Worm (Caenorhabditis elegans) whole organism, L1 larva: ENCODE results near the gene R05D3.3.

Source experiments
- F16B12.6 ChIP-seq: fragments of 150-350 bp; optimal IDR thresholded peaks from 2 replicates; lab custom pipeline; 2014; ENCODE audit warnings: missing biosample characterization, missing genetic modification characterization
- aha-1 ChIP-seq: fragments of 150-350 bp; optimal IDR thresholded peaks from 2 replicates; lab custom pipeline; 2014; ENCODE audit warnings: missing biosample characterization, missing genetic modification characterization
- aly-2 ChIP-seq: fragments of 150-350 bp; optimal IDR thresholded peaks from 2 replicates; lab custom pipeline; 2014; ENCODE audit warnings: missing biosample characterization, missing genetic modification characterization
- blmp-1 ChIP-seq: fragments of 150-350 bp; optimal IDR thresholded peaks from 2 replicates; lab custom pipeline; 2014; ENCODE audit warnings: missing biosample characterization, missing genetic modification characterization
- ceh-8 ChIP-seq: fragments of 200-800 bp; sonication (Bioruptor generic); optimal IDR thresholded peaks from 2 replicates; lab custom pipeline; 2018; ENCODE audit warnings: mild to moderate bottlenecking, missing genetic modification characterization, moderate library complexity, missing compliant biosample characterization
- ceh-88 ChIP-seq: fragments of 200-800 bp; sonication (Bioruptor generic); IDR thresholded peaks from 2 replicates; pipeline ENCODE4 v1.3.6; 2022; ENCODE audit warnings: missing genetic modification characterization, missing compliant biosample characterization
- ceh-90 ChIP-seq: sonication (generic microtip); optimal IDR thresholded peaks from 2 replicates; lab custom pipeline; 2016; ENCODE audit warnings: missing genetic modification characterization, missing compliant biosample characterization
- dpl-1 ChIP-seq, 3 experiments: fragments of 150-350 bp in 2 of 3; sonication (generic microtip) in 1 of 3; optimal IDR thresholded peaks; 2 replicates each; lab custom pipeline; 2014 to 2017; ENCODE audit warnings: missing biosample characterization in 3 of 3, missing genetic modification characterization in 3 of 3, missing genetic modification reagents in 3 of 3
- dsc-1 ChIP-seq: sonication (generic microtip); optimal IDR thresholded peaks from 2 replicates; lab custom pipeline; 2016; ENCODE audit warnings: mild to moderate bottlenecking, missing genetic modification characterization, missing compliant biosample characterization
- egl-13 ChIP-seq: sonication (generic microtip); optimal IDR thresholded peaks from 2 replicates; lab custom pipeline; 2016; ENCODE audit warnings: missing genotype, missing genetic modification reagents, missing genetic modification characterization, missing compliant biosample characterization
- elt-2 ChIP-seq: sonication (generic microtip); optimal IDR thresholded peaks from 2 replicates; lab custom pipeline; 2016; ENCODE audit warnings: missing genetic modification characterization, mild to moderate bottlenecking, inconsistent platforms, missing compliant biosample characterization, missing genetic modification reagents
- elt-3 ChIP-seq, 6 experiments: fragments of 150-350 bp in 1 of 6; sonication (generic microtip); optimal IDR thresholded peaks; 2 replicates each; lab custom pipeline; 2017 to 2018; ENCODE audit warnings: missing biosample characterization in 6 of 6, missing genetic modification characterization in 6 of 6, inconsistent platforms in 1 of 6
- fkh-8 ChIP-seq: sonication (generic microtip); optimal IDR thresholded peaks from 2 replicates; lab custom pipeline; 2016; ENCODE audit warnings: mild to moderate bottlenecking, missing genetic modification characterization, missing compliant biosample characterization
- fos-1 ChIP-seq: fragments of 150-350 bp; optimal IDR thresholded peaks from 2 replicates; lab custom pipeline; 2014; ENCODE audit warnings: missing biosample characterization, missing genetic modification characterization
- grh-1 ChIP-seq: fragments of 200-800 bp; sonication (Bioruptor generic); IDR thresholded peaks from 2 replicates; pipeline ENCODE4 v1.3.6; 2022; ENCODE audit warnings: missing genetic modification reagents, missing genetic modification characterization, missing compliant biosample characterization
- irx-1 ChIP-seq: sonication (generic microtip); optimal IDR thresholded peaks from 2 replicates; lab custom pipeline; 2016; ENCODE audit warnings: missing genetic modification characterization, missing compliant biosample characterization
- isw-1 ChIP-seq: fragments of 200-800 bp; sonication (Bioruptor generic); IDR thresholded peaks from 2 replicates; pipeline ENCODE4 v1.3.6; 2022; ENCODE audit warnings: missing genetic modification characterization, missing compliant biosample characterization
- jun-1 ChIP-seq: fragments of 150-350 bp; optimal IDR thresholded peaks from 2 replicates; lab custom pipeline; 2014; ENCODE audit warnings: missing biosample characterization, missing genetic modification reagents, missing genetic modification characterization
- lin-14 ChIP-seq: fragments of 200-800 bp; sonication (Bioruptor generic); optimal IDR thresholded peaks from 2 replicates; lab custom pipeline; 2018; ENCODE audit warnings: mild to moderate bottlenecking, missing genetic modification characterization, moderate library complexity, missing compliant biosample characterization
- lin-15B ChIP-seq: fragments of 150-350 bp; sonication (generic microtip); optimal IDR thresholded peaks from 3 replicates; lab custom pipeline; 2014; ENCODE audit warnings: missing biosample characterization, missing genetic modification characterization
- lin-35 ChIP-seq, 2 experiments: fragments of 150-350 bp; optimal IDR thresholded peaks; 2 replicates each; lab custom pipeline; 2014; ENCODE audit warnings: missing biosample characterization in 2 of 2, missing genetic modification characterization in 2 of 2, missing genetic modification reagents in 2 of 2
- lin-39 ChIP-seq: fragments of 150-350 bp; optimal IDR thresholded peaks from 2 replicates; lab custom pipeline; 2014; ENCODE audit warnings: missing biosample characterization, missing genetic modification reagents, missing genetic modification characterization
- lir-3 ChIP-seq: sonication (generic microtip); optimal IDR thresholded peaks from 2 replicates; lab custom pipeline; 2016; ENCODE audit warnings: mild to moderate bottlenecking, missing genetic modification characterization, moderate library complexity, missing compliant biosample characterization; ENCODE audit not compliant: poor library complexity
- mab-9 ChIP-seq: fragments of 200-800 bp; sonication (Bioruptor generic); IDR thresholded peaks from 2 replicates; pipeline ENCODE4 v1.3.6; 2022; ENCODE audit warnings: missing genetic modification reagents, missing genetic modification characterization, missing compliant biosample characterization
- mdl-1 ChIP-seq, 2 experiments: fragments of 150-350 bp; optimal IDR thresholded peaks; 2 replicates each; lab custom pipeline; 2014 to 2017; ENCODE audit warnings: missing biosample characterization in 2 of 2, missing genetic modification characterization in 2 of 2, inconsistent platforms in 1 of 2
- mep-1 ChIP-seq: fragments of 150-350 bp; optimal IDR thresholded peaks from 2 replicates; lab custom pipeline; 2014; ENCODE audit warnings: missing biosample characterization, missing genetic modification characterization
- nhr-12 ChIP-seq: sonication (generic microtip); optimal IDR thresholded peaks from 2 replicates; lab custom pipeline; 2017; ENCODE audit warnings: missing biosample characterization, missing genetic modification characterization
- nhr-20 ChIP-seq: sonication (generic microtip); optimal IDR thresholded peaks from 2 replicates; lab custom pipeline; 2016; ENCODE audit warnings: mild to moderate bottlenecking, missing genetic modification characterization, missing compliant biosample characterization
- nhr-237 ChIP-seq: fragments of 150-350 bp; optimal IDR thresholded peaks from 2 replicates; lab custom pipeline; 2014; ENCODE audit warnings: missing biosample characterization, missing genetic modification characterization
- nhr-47 ChIP-seq: sonication (generic microtip); optimal IDR thresholded peaks from 2 replicates; lab custom pipeline; 2016; ENCODE audit warnings: mild to moderate bottlenecking, missing genetic modification characterization, moderate library complexity, missing compliant biosample characterization
- nhr-77 ChIP-seq: fragments of 150-350 bp; optimal IDR thresholded peaks from 2 replicates; lab custom pipeline; 2014; ENCODE audit warnings: missing biosample characterization, missing genetic modification characterization
- nhr-84 ChIP-seq: sonication (generic microtip); optimal IDR thresholded peaks from 2 replicates; lab custom pipeline; 2017; ENCODE audit warnings: missing biosample characterization, missing genetic modification characterization
- nhr-85 ChIP-seq: sonication (generic microtip); peaks from one replicate; lab custom pipeline; 2016; ENCODE audit warnings: missing genetic modification characterization, inconsistent platforms, missing compliant biosample characterization
- pax-3 ChIP-seq: fragments of 200-800 bp; sonication (Bioruptor generic); optimal IDR thresholded peaks from 2 replicates; lab custom pipeline; 2018; ENCODE audit warnings: mild to moderate bottlenecking, missing genetic modification characterization, moderate library complexity, missing compliant biosample characterization
- rnt-1 ChIP-seq: sonication (generic microtip); optimal IDR thresholded peaks from 2 replicates; lab custom pipeline; 2016; ENCODE audit warnings: mild to moderate bottlenecking, missing genetic modification characterization, moderate library complexity, missing compliant biosample characterization
- snu-23 ChIP-seq: sonication (generic microtip); optimal IDR thresholded peaks from 2 replicates; lab custom pipeline; 2016; ENCODE audit warnings: missing genetic modification characterization, missing compliant biosample characterization
- sox-4 ChIP-seq: sonication (generic microtip); optimal IDR thresholded peaks from 2 replicates; lab custom pipeline; 2016; ENCODE audit warnings: missing genetic modification characterization, missing compliant biosample characterization
- sptf-1 ChIP-seq: fragments of 150-350 bp; optimal IDR thresholded peaks from 2 replicates; lab custom pipeline; 2014; ENCODE audit warnings: missing biosample characterization, missing genetic modification characterization
- tlp-1 ChIP-seq: fragments of 150-350 bp; optimal IDR thresholded peaks from 2 replicates; lab custom pipeline; 2014; ENCODE audit warnings: missing biosample characterization, missing genetic modification characterization
- unc-130 ChIP-seq: fragments of 150-350 bp; optimal IDR thresholded peaks from 2 replicates; lab custom pipeline; 2017; ENCODE audit warnings: missing biosample characterization, missing genetic modification characterization, inconsistent platforms
- unc-30 ChIP-seq: sonication (generic microtip); optimal IDR thresholded peaks from 2 replicates; lab custom pipeline; 2017; ENCODE audit warnings: missing biosample characterization, missing genetic modification characterization
- unc-86 ChIP-seq: sonication (generic microtip); optimal IDR thresholded peaks from 2 replicates; lab custom pipeline; 2016; ENCODE audit warnings: missing genetic modification characterization, missing compliant biosample characterization
- vab-15 ChIP-seq: sonication (generic microtip); optimal IDR thresholded peaks from 2 replicates; lab custom pipeline; 2017; ENCODE audit warnings: missing genotype, mild to moderate bottlenecking, missing genetic modification characterization, missing compliant biosample characterization
- zag-1 ChIP-seq: fragments of 150-350 bp; optimal IDR thresholded peaks from 2 replicates; lab custom pipeline; 2014; ENCODE audit warnings: missing biosample characterization, missing genetic modification characterization
- ztf-11 ChIP-seq, 2 experiments: sonication (generic microtip); optimal IDR thresholded peaks; 2 replicates each; lab custom pipeline; 2016 to 2017; ENCODE audit warnings: missing genetic modification characterization in 2 of 2, missing biosample characterization in 1 of 2, missing compliant biosample characterization in 1 of 2

The R05D3.3 gene

ce11 chrIII:8394374-8395302 is 30.8 kb downstream of the R05D3.3 start, which contains the start of gene ZK353.10 (continued):
- no peak for TF ChIP-seq lin-39 (tag; lab: Kevin White, UChicago)
- TF ChIP-seq sptf-1 = no peak
- no peak for TF ChIP-seq unc-130
- no peak for TF ChIP-seq vab-15 (tag; lab: Kevin White, UChicago)
- no peak for TF ChIP-seq ceh-8 (GFP tag; lab: Kevin White, UChicago)
- no peak for TF ChIP-seq ztf-11 (tag; optimal IDR thresholded peaks at IDR 0.05; lab: Kevin White, UChicago)
- TF ChIP-seq lin-35 (GFP tag; optimal IDR thresholded peaks at IDR 0.05; lab: Kevin White, UChicago) = peak in 1 of 2 experiments; percentile 3
- TF ChIP-seq nhr-12 (tag; lab: Kevin White, UChicago) = no peak
- no peak for TF ChIP-seq dpl-1 (GFP tag; optimal IDR thresholded peaks at IDR 0.05; lab: Kevin White, UChicago)
- TF ChIP-seq lir-3 (tag; lab: Kevin White, UChicago) = no peak
- no peak for TF ChIP-seq rnt-1 (tag; lab: Kevin White, UChicago)

- TF ChIP-seq unc-30 (tag; lab: Kevin White, UChicago) = no peak
- no peak for TF ChIP-seq aha-1 (tag; lab: Kevin White, UChicago)
- TF ChIP-seq zag-1 (tag; lab: Kevin White, UChicago) = no peak
- TF ChIP-seq fos-1 (tag; lab: Kevin White, UChicago) = no peak
- TF ChIP-seq nhr-47 (tag; lab: Kevin White, UChicago) = no peak
- no peak for TF ChIP-seq nhr-85 (tag; lab: Kevin White, UChicago)
- TF ChIP-seq elt-3 (tag; optimal IDR thresholded peaks at IDR 0.05; lab: Kevin White, UChicago) = no peak
- TF ChIP-seq elt-2 (tag; lab: Kevin White, UChicago) = no peak
- no peak for TF ChIP-seq ceh-88 (GFP tag; lab: Robert Waterston, UW)
- TF ChIP-seq grh-1 = no peak
- TF ChIP-seq nhr-77 (tag; lab: Kevin White, UChicago) = no peak
- no peak for TF ChIP-seq egl-13 (tag; lab: Kevin White, UChicago)
- no peak for TF ChIP-seq snu-23 (GFP tag; lab: Kevin White, UChicago)
- no peak for TF ChIP-seq nhr-237 (tag; lab: Kevin White, UChicago)
- TF ChIP-seq, all 84 proteins: peak for 0
Observed at ce11 chrIII:8395685-8396084, 31.9 kb downstream of the R05D3.3 start, which contains the start of gene ZK353.3. TSS of gene ZK353.3 (plus strand) at chrIII:8395985.

- no peak for TF ChIP-seq fkh-8 (tag; lab: Kevin White, UChicago)
Observed at ce11 chrIII:8398411-8398810, 34.6 kb downstream of the R05D3.3 start, which contains the start of gene ZK353.2. TSS of gene ZK353.2 (plus strand) at chrIII:8398711.

- TF ChIP-seq sox-4 (tag; lab: Kevin White, UChicago) = no peak
- no peak for TF ChIP-seq sptf-1
- TF ChIP-seq pax-3 = no peak
- TF ChIP-seq blmp-1 (tag; lab: Kevin White, UChicago) = no peak
- no peak for TF ChIP-seq lin-15B (tag; lab: Kevin White, UChicago)
- TF ChIP-seq dsc-1 = no peak
- no peak for TF ChIP-seq irx-1 (tag; lab: Kevin White, UChicago)
- TF ChIP-seq unc-86 (tag; lab: Kevin White, UChicago) = no peak
- peak; percentile 26 for TF ChIP-seq nhr-20 (tag; lab: Kevin White, UChicago)
- TF ChIP-seq isw-1 = no peak
- TF ChIP-seq unc-130 = no peak
- TF ChIP-seq tlp-1 (tag; lab: Kevin White, UChicago) = peak; percentile 79
- no peak for TF ChIP-seq nhr-237 (tag; lab: Kevin White, UChicago)
- no peak for TF ChIP-seq egl-13 (tag; lab: Kevin White, UChicago)
- TF ChIP-seq lin-14 (GFP tag; lab: Kevin White, UChicago) = peak; percentile 7
- no peak for TF ChIP-seq F16B12.6 (tag; lab: Kevin White, UChicago)
- no peak for TF ChIP-seq nhr-84 (tag; lab: Kevin White, UChicago)
- no peak for TF ChIP-seq mab-9 (GFP tag; lab: Robert Waterston, UW)
- no peak for TF ChIP-seq lir-3 (tag; lab: Kevin White, UChicago)
- no peak for TF ChIP-seq ceh-90 (tag; lab: Kevin White, UChicago)
- TF ChIP-seq vab-15 (tag; lab: Kevin White, UChicago) = no peak
- no peak for TF ChIP-seq aly-2 (tag; lab: Kevin White, UChicago)
- TF ChIP-seq mdl-1 (tag; optimal IDR thresholded peaks at IDR 0.05; lab: Kevin White, UChicago) = peak in 1 of 2 experiments; percentile 23
- no peak for TF ChIP-seq mep-1
- TF ChIP-seq jun-1 (tag; lab: Kevin White, UChicago) = peak; percentile 44
Observed at ce11 chrIII:8400478-8400877, 36.7 kb downstream of the R05D3.3 start.
